Fruit fly (Drosophila melanogaster) whole organism, embryonic: ENCODE results near the gene CG14352.

ENCODE experiments used
- Adf1 ChIP-seq: fragments of 200-800 bp; sonication (Bioruptor generic); IDR thresholded peaks from 2 replicates; pipeline ENCODE4 v1.3.6; 2022; ENCODE audit warnings: missing biosample characterization, missing genetic modification characterization
- Atf6 ChIP-seq: fragments of 200-800 bp; sonication (Bioruptor generic); IDR thresholded peaks from 2 replicates; pipeline ENCODE4 v1.3.6; 2022; ENCODE audit warnings: missing biosample characterization, missing genetic modification characterization
- CG1024 ChIP-seq: fragments of 200-800 bp; sonication (Bioruptor generic); IDR thresholded peaks from 2 replicates; pipeline ENCODE4 v1.3.6; 2022; ENCODE audit warnings: missing biosample characterization, missing genetic modification characterization
- CG11560 ChIP-seq: fragments of 200-800 bp; sonication (Bioruptor generic); IDR thresholded peaks from 3 replicates; pipeline ENCODE4 v1.3.6; 2022; ENCODE audit warnings: missing biosample characterization, missing genetic modification characterization
- CG12299 ChIP-seq: fragments of 200-800 bp; sonication (Bioruptor generic); optimal IDR thresholded peaks from 2 replicates; lab custom pipeline; 2018; ENCODE audit warnings: missing biosample characterization, mild to moderate bottlenecking, missing genetic modification characterization
- CG13123 ChIP-seq: fragments of 200-800 bp; sonication (Bioruptor generic); optimal IDR thresholded peaks from 2 replicates; lab custom pipeline; 2016; ENCODE audit warnings: missing biosample characterization, missing genetic modification characterization
- CG13775 ChIP-seq: fragments of 200-800 bp; sonication (Bioruptor generic); optimal IDR thresholded peaks from 3 replicates; lab custom pipeline; 2017; ENCODE audit warnings: missing biosample characterization, mild to moderate bottlenecking, missing genetic modification characterization
- CG13894 ChIP-seq: fragments of 200-800 bp; sonication (Bioruptor generic); optimal IDR thresholded peaks from 3 replicates; lab custom pipeline; 2018; ENCODE audit warnings: missing biosample characterization, mild to moderate bottlenecking, missing genetic modification characterization, moderate library complexity
- CG14441 ChIP-seq: fragments of 200-800 bp; sonication (Bioruptor generic); IDR thresholded peaks from 2 replicates; pipeline ENCODE4 v1.3.6; 2022; ENCODE audit warnings: missing biosample characterization, missing genetic modification characterization
- CG14667 ChIP-seq: fragments of 200-800 bp; sonication (Bioruptor generic); IDR thresholded peaks from 2 replicates; pipeline ENCODE4 v1.3.6; 2022; ENCODE audit warnings: missing biosample characterization, missing genetic modification characterization
- CG14965 ChIP-seq: fragments of 200-800 bp; sonication (Bioruptor generic); optimal IDR thresholded peaks from 2 replicates; lab custom pipeline; 2016; ENCODE audit warnings: missing biosample characterization, missing genetic modification characterization, borderline replicate concordance
- CG16815 ChIP-seq: fragments of 200-800 bp; sonication (Bioruptor generic); optimal IDR thresholded peaks from 3 replicates; lab custom pipeline; 2017; ENCODE audit warnings: missing biosample characterization, mild to moderate bottlenecking, missing genetic modification characterization
- CG17568 ChIP-seq: fragments of 200-800 bp; sonication (Bioruptor generic); optimal IDR thresholded peaks from 2 replicates; lab custom pipeline; 2018; ENCODE audit warnings: missing biosample characterization, mild to moderate bottlenecking, missing genetic modification characterization, moderate library complexity
- CG2202 ChIP-seq: fragments of 200-800 bp; sonication (Bioruptor generic); optimal IDR thresholded peaks from 2 replicates; lab custom pipeline; 2018; ENCODE audit warnings: missing biosample characterization, mild to moderate bottlenecking, missing genetic modification characterization
- CG31224 ChIP-seq: fragments of 200-800 bp; sonication (Bioruptor generic); IDR thresholded peaks from 2 replicates; pipeline ENCODE4 v1.3.6; 2022; ENCODE audit warnings: missing biosample characterization, missing genetic modification characterization
- CG4617 ChIP-seq: fragments of 200-800 bp; sonication (Bioruptor generic); optimal IDR thresholded peaks from 3 replicates; lab custom pipeline; 2016; ENCODE audit warnings: missing biosample characterization, missing genetic modification characterization, borderline replicate concordance
- CG4820 ChIP-seq: fragments of 200-800 bp; sonication (Bioruptor generic); optimal IDR thresholded peaks from 3 replicates; lab custom pipeline; 2016; ENCODE audit warnings: missing biosample characterization, missing genetic modification characterization
- CG6813 ChIP-seq: fragments of 200-800 bp; sonication (Bioruptor generic); optimal IDR thresholded peaks from 2 replicates; lab custom pipeline; 2017; ENCODE audit warnings: missing biosample characterization, missing genetic modification characterization, mild to moderate bottlenecking, moderate library complexity, missing genetic modification reagents
- CG7357 ChIP-seq: fragments of 200-800 bp; sonication (Bioruptor generic); IDR thresholded peaks from 3 replicates; pipeline ENCODE4 v1.3.6; 2022; ENCODE audit warnings: missing biosample characterization, missing genetic modification characterization
- CG8388 ChIP-seq: fragments of 200-800 bp; sonication (Bioruptor generic); optimal IDR thresholded peaks from 2 replicates; lab custom pipeline; 2019; ENCODE audit warnings: missing biosample characterization, mild to moderate bottlenecking, missing genetic modification characterization, moderate library complexity
- CG8478 ChIP-seq: fragments of >200 bp; optimal IDR thresholded peaks from 2 replicates; lab custom pipeline; 2018
- CG9215 ChIP-seq: fragments of 200-800 bp; sonication (Bioruptor generic); IDR thresholded peaks from 2 replicates; pipeline ENCODE4 v1.3.6; 2022; ENCODE audit warnings: missing biosample characterization, missing genetic modification characterization
- CG9797 ChIP-seq: fragments of 200-800 bp; sonication (Bioruptor generic); optimal IDR thresholded peaks from 3 replicates; lab custom pipeline; 2018; ENCODE audit warnings: missing biosample characterization, mild to moderate bottlenecking, missing genetic modification characterization
- CTCF ChIP-seq: fragments of 200-800 bp; sonication (Bioruptor generic); optimal IDR thresholded peaks from 2 replicates; lab custom pipeline; 2017; ENCODE audit warnings: missing biosample characterization, mild to moderate bottlenecking, missing genetic modification characterization, moderate library complexity
- D ChIP-seq, 2 experiments: fragments of 200-800 bp in 1 of 2; fragments of >200 bp in 1 of 2; sonication (Bioruptor generic) in 1 of 2; optimal IDR thresholded peaks; 2 replicates in 1 of 2; 3 replicates in 1 of 2; lab custom pipeline; 2017; ENCODE audit warnings: mild to moderate bottlenecking in 1 of 2, missing biosample characterization in 1 of 2, missing genetic modification characterization in 1 of 2, missing genetic modification reagents in 1 of 2
- Dfd ChIP-seq, 2 experiments: fragments of >200 bp; optimal IDR thresholded peaks; 2 replicates each; lab custom pipeline; 2017; ENCODE audit warnings: missing biosample characterization in 2 of 2, missing genetic modification characterization in 2 of 2
- E2f1 ChIP-seq: fragments of 200-800 bp; sonication (Bioruptor generic); IDR thresholded peaks from 2 replicates; pipeline ENCODE4 v1.3.6; 2022; ENCODE audit warnings: missing biosample characterization, missing genetic modification characterization
- Eip74EF ChIP-seq, 2 experiments: fragments of 200-800 bp in 1 of 2; fragments of >200 bp in 1 of 2; sonication (Bioruptor generic) in 1 of 2; optimal IDR thresholded peaks; 2 replicates each; lab custom pipeline; 2017 to 2019; ENCODE audit warnings: missing biosample characterization in 2 of 2, missing genetic modification characterization in 2 of 2, mild to moderate bottlenecking in 1 of 2, moderate library complexity in 1 of 2
- Elba2 ChIP-seq: fragments of 200-800 bp; sonication (Bioruptor generic); optimal IDR thresholded peaks from 3 replicates; lab custom pipeline; 2016; ENCODE audit warnings: missing biosample characterization, missing genetic modification characterization
- GATAe ChIP-seq: fragments of 200-800 bp; sonication (Bioruptor generic); conservative IDR thresholded peaks from 2 replicates; pipeline ENCODE4 v1.3.6; 2022; ENCODE audit warnings: missing biosample characterization, missing genetic modification characterization
- Nf-YB ChIP-seq: fragments of 200-800 bp; sonication (Bioruptor generic); optimal IDR thresholded peaks from 3 replicates; lab custom pipeline; 2019; ENCODE audit warnings: missing biosample characterization, mild to moderate bottlenecking, missing genetic modification characterization, moderate library complexity
- Opbp ChIP-seq: fragments of 200-800 bp; sonication (Bioruptor generic); IDR thresholded peaks from 3 replicates; pipeline ENCODE4 v1.3.6; 2022; ENCODE audit warnings: missing biosample characterization, missing genetic modification characterization; ENCODE audit not compliant: partially characterized antibody
- Sox100B ChIP-seq: fragments of 200-800 bp; sonication (Bioruptor generic); optimal IDR thresholded peaks from 3 replicates; lab custom pipeline; 2018; ENCODE audit warnings: missing biosample characterization, mild to moderate bottlenecking, missing genetic modification characterization
- cad ChIP-seq: fragments of >200 bp; optimal IDR thresholded peaks from 2 replicates; lab custom pipeline; 2017; ENCODE audit warnings: missing biosample characterization, missing genetic modification characterization
- cwo ChIP-seq: fragments of 200-800 bp; sonication (Bioruptor generic); optimal IDR thresholded peaks from 3 replicates; lab custom pipeline; 2017; ENCODE audit warnings: missing biosample characterization, missing genetic modification characterization, mild to moderate bottlenecking, moderate library complexity, missing genetic modification reagents
- danr ChIP-seq: fragments of 200-800 bp; sonication (Bioruptor generic); IDR thresholded peaks from 2 replicates; pipeline ENCODE4 v1.3.6; 2022; ENCODE audit warnings: missing biosample characterization, missing genetic modification characterization
- dati ChIP-seq: fragments of 200-800 bp; sonication (Bioruptor generic); IDR thresholded peaks from 2 replicates; pipeline ENCODE4 v1.3.6; 2022; ENCODE audit warnings: missing biosample characterization, missing genetic modification characterization
- fru ChIP-seq: fragments of >200 bp; optimal IDR thresholded peaks from 2 replicates; lab custom pipeline; 2017
- gro ChIP-seq: fragments of 200-800 bp; sonication (Bioruptor generic); optimal IDR thresholded peaks from 2 replicates; lab custom pipeline; 2016; ENCODE audit warnings: missing biosample characterization, missing genetic modification characterization
- jumu ChIP-seq: fragments of 200-800 bp; sonication (Bioruptor generic); optimal IDR thresholded peaks from 3 replicates; lab custom pipeline; 2016; ENCODE audit warnings: missing biosample characterization, missing genetic modification characterization
- ken ChIP-seq: fragments of 200-800 bp; sonication (Bioruptor generic); IDR thresholded peaks from 3 replicates; pipeline ENCODE4 v1.3.6; 2022; ENCODE audit warnings: missing biosample characterization, missing genetic modification characterization
- mld ChIP-seq: fragments of 200-800 bp; sonication (Bioruptor generic); IDR thresholded peaks from 3 replicates; pipeline ENCODE4 v1.3.6; 2022; ENCODE audit warnings: missing biosample characterization, missing genetic modification characterization; ENCODE audit not compliant: partially characterized antibody
- phol ChIP-seq: fragments of 200-800 bp; sonication (Bioruptor generic); optimal IDR thresholded peaks from 3 replicates; lab custom pipeline; 2018; ENCODE audit warnings: missing biosample characterization, mild to moderate bottlenecking, missing genetic modification characterization, moderate library complexity
- pita ChIP-seq: fragments of 200-800 bp; sonication (Bioruptor generic); optimal IDR thresholded peaks from 2 replicates; lab custom pipeline; 2017; ENCODE audit warnings: missing biosample characterization, mild to moderate bottlenecking, missing genetic modification characterization
- schlank ChIP-seq: fragments of 200-800 bp; sonication (Bioruptor generic); optimal IDR thresholded peaks from 2 replicates; lab custom pipeline; 2018; ENCODE audit warnings: missing biosample characterization, mild to moderate bottlenecking, missing genetic modification characterization
- sens ChIP-seq: fragments of 200-800 bp; sonication (Bioruptor generic); peaks from one replicate; lab custom pipeline; 2016; ENCODE audit warnings: missing biosample characterization, missing genetic modification characterization
- sug ChIP-seq: fragments of 200-800 bp; optimal IDR thresholded peaks from 2 replicates; lab custom pipeline; 2019; ENCODE audit warnings: missing biosample characterization, mild to moderate bottlenecking, missing genetic modification characterization, moderate library complexity
- trem ChIP-seq: fragments of 200-800 bp; optimal IDR thresholded peaks from 3 replicates; lab custom pipeline; 2019; ENCODE audit warnings: missing biosample characterization, mild to moderate bottlenecking, missing genetic modification characterization, moderate library complexity
- usp ChIP-seq: fragments of >200 bp; optimal IDR thresholded peaks from 2 replicates; lab custom pipeline; 2017; ENCODE audit warnings: missing biosample characterization, missing genetic modification characterization
- vvl ChIP-seq: fragments of 200-800 bp; sonication (Bioruptor generic); IDR thresholded peaks from 2 replicates; pipeline ENCODE4 v1.3.6; 2022; ENCODE audit warnings: missing biosample characterization, missing genetic modification characterization

Gene CG14352

DNA sequence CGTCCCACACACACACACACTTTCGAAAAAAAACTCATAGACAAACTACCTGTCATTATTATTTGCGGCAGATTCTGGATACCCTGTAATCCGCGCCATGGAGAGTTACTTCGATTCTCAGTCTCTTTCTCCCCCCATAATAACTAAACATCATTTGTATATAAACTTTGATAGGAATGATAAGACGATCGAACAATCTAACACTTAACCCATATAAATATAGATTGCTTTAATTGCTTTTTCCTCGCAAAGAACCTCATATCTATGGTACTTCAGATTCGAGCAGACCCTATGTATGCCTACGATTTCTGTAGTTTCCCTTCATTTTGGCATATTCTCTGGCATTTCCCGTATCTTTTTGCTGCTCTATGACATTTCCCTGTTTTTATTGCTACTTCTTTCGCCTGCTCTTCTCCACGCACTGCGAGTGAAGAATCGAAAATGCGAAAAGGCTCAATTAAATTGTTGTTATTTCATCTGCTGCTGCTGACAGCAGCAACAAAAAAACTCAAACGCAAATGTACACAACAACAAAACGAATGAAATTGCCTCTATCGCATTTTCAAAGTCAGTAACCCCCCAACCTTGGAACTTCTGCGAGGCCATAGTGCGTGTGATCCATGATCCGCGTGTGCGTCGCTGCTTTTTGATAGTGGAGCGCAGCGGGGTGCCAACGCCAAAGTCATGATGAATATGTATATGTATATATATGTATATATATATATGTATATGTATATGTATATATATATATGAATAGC, 23.1 kb downstream of the CG14352 start (continued):
- peak; percentile 25 for TF ChIP-seq Nf-YB (GFP tag; lab: Kevin White, UChicago)
- TF ChIP-seq phol (tag; lab: Kevin White, UChicago): peak; percentile 23
- no peak for TF ChIP-seq D (optimal IDR thresholded peaks at IDR 0.05; lab: Kevin White, UChicago)
- no peak for TF ChIP-seq D (GFP tag; optimal IDR thresholded peaks at IDR 0.05; lab: Kevin White, UChicago)
- TF ChIP-seq CG16815 (GFP tag; lab: Kevin White, UChicago): peak; percentile 55
- no peak for TF ChIP-seq CG13123 (GFP tag; lab: Kevin White, UChicago)
- peak; percentile 87 for TF ChIP-seq cwo (GFP tag; lab: Kevin White, UChicago)
- TF ChIP-seq cad (GFP tag; lab: Kevin White, UChicago): no peak
- peak; percentile 6 for TF ChIP-seq CG17568 (GFP tag; lab: Kevin White, UChicago)
- TF ChIP-seq Opbp: no peak
- no peak for TF ChIP-seq Elba2 (GFP tag; lab: Kevin White, UChicago)
- no peak for TF ChIP-seq fru (lab: Kevin White, UChicago)
- no peak for TF ChIP-seq CG14965 (GFP tag; lab: Kevin White, UChicago)
- TF ChIP-seq usp: no peak
- peak; percentile 93 for TF ChIP-seq gro (GFP tag; lab: Kevin White, UChicago)
- TF ChIP-seq Dfd (GFP tag; optimal IDR thresholded peaks at IDR 0.05; lab: Kevin White, UChicago): no peak
- TF ChIP-seq CG13894 (tag; lab: Kevin White, UChicago): peak; percentile 82
- TF ChIP-seq sug: peak; percentile 76
- no peak for TF ChIP-seq ken (GFP tag; lab: Robert Waterston, UW)
- peak; percentile 36 for TF ChIP-seq CG4820
- TF ChIP-seq Sox100B (GFP tag; lab: Kevin White, UChicago): no peak
- peak; percentile 74 for TF ChIP-seq E2f1 (GFP tag; lab: Robert Waterston, UW)
- TF ChIP-seq schlank (tag; lab: Kevin White, UChicago): peak; percentile 88
- TF ChIP-seq dati: no peak
- no peak for TF ChIP-seq CG8388 (GFP tag; lab: Kevin White, UChicago)
- TF ChIP-seq danr: peak; percentile 45; the same call in 1 of the 2 replicates
- TF ChIP-seq vvl (GFP tag; lab: Robert Waterston, UW): peak; percentile 56; the same call in 1 of the 2 replicates
- peak; percentile 18; the same call in 1 of the 2 replicates for TF ChIP-seq GATAe (GFP tag; lab: Robert Waterston, UW)
- peak; percentile 62 for TF ChIP-seq CG13775 (GFP tag; lab: Kevin White, UChicago)
- TF ChIP-seq sens: peak; percentile 74
- TF ChIP-seq Eip74EF (GFP tag; optimal IDR thresholded peaks at IDR 0.05; lab: Kevin White, UChicago): no peak
- TF ChIP-seq CG9215 (GFP tag; lab: Robert Waterston, UW): peak; percentile 87
- TF ChIP-seq pita (GFP tag; lab: Kevin White, UChicago): no peak
- peak; percentile 80 for TF ChIP-seq CG31224 (GFP tag; lab: Robert Waterston, UW)
- no peak for TF ChIP-seq mld (GFP tag; lab: Robert Waterston, UW)
- TF ChIP-seq Atf6 (GFP tag; lab: Robert Waterston, UW): peak; percentile 90
- TF ChIP-seq CG12299: peak; percentile 57
- TF ChIP-seq Adf1 (GFP tag; lab: Robert Waterston, UW): peak; percentile 62; the same call in 1 of the 2 replicates
- peak; percentile 74 for TF ChIP-seq CG14441 (GFP tag; lab: Robert Waterston, UW)
- no peak for TF ChIP-seq trem (tag; lab: Kevin White, UChicago)
- TF ChIP-seq CG14667: peak; percentile 48
- TF ChIP-seq CTCF (GFP tag; lab: Kevin White, UChicago): no peak
- no peak for TF ChIP-seq CG4617 (GFP tag; lab: Kevin White, UChicago)
- no peak for TF ChIP-seq CG9797 (GFP tag; lab: Kevin White, UChicago)
- no peak for TF ChIP-seq CG8478 (lab: Kevin White, UChicago)
- TF ChIP-seq CG11560 (tag; lab: Robert Waterston, UW): peak; percentile 72; the same call in 2 of the 3 replicates
- TF ChIP-seq jumu (GFP tag; lab: Kevin White, UChicago): peak; percentile 67
- no peak for TF ChIP-seq CG1024 (GFP tag; lab: Robert Waterston, UW)
- TF ChIP-seq CG6813 (GFP tag; lab: Kevin White, UChicago): peak; percentile 54
- no peak for TF ChIP-seq CG2202 (tag; lab: Kevin White, UChicago)
- peak; percentile 65 for TF ChIP-seq CG7357 (GFP tag; lab: Robert Waterston, UW)
